Fruit fly (Drosophila melanogaster) whole organism, embryonic: Measurements from ENCODE around the gene CG5762.

Source experiments
- Atf-2 ChIP-seq: fragments of 200-800 bp; sonication (Bioruptor generic); optimal IDR thresholded peaks from 2 replicates; lab custom pipeline; 2016; ENCODE audit warnings: missing biosample characterization, missing genetic modification characterization
- CG10543 ChIP-seq: fragments of 200-800 bp; sonication (Bioruptor generic); optimal IDR thresholded peaks from 3 replicates; lab custom pipeline; 2017; ENCODE audit warnings: missing biosample characterization, mild to moderate bottlenecking, missing genetic modification characterization, moderate library complexity
- CG11247 ChIP-seq: fragments of 200-800 bp; sonication (Bioruptor generic); IDR thresholded peaks from 2 replicates; pipeline ENCODE4 v1.3.6; 2022; ENCODE audit warnings: missing biosample characterization, missing genetic modification characterization
- CG11560 ChIP-seq: fragments of 200-800 bp; sonication (Bioruptor generic); IDR thresholded peaks from 3 replicates; pipeline ENCODE4 v1.3.6; 2022; ENCODE audit warnings: missing biosample characterization, missing genetic modification characterization
- CG12299 ChIP-seq: fragments of 200-800 bp; sonication (Bioruptor generic); optimal IDR thresholded peaks from 2 replicates; lab custom pipeline; 2018; ENCODE audit warnings: missing biosample characterization, mild to moderate bottlenecking, missing genetic modification characterization
- CG12391 ChIP-seq: fragments of 200-800 bp; sonication (Bioruptor generic); optimal IDR thresholded peaks from 3 replicates; lab custom pipeline; 2018; ENCODE audit warnings: missing biosample characterization, mild to moderate bottlenecking, missing genetic modification characterization, moderate library complexity
- CG12769 ChIP-seq: fragments of 200-800 bp; sonication (Bioruptor generic); optimal IDR thresholded peaks from 2 replicates; lab custom pipeline; 2019; ENCODE audit warnings: missing biosample characterization, mild to moderate bottlenecking, missing genetic modification characterization, moderate library complexity
- CG15073 ChIP-seq: fragments of 200-800 bp; sonication (Bioruptor generic); optimal IDR thresholded peaks from 2 replicates; lab custom pipeline; 2016; ENCODE audit warnings: missing biosample characterization, missing genetic modification characterization
- CG15696 ChIP-seq: fragments of 200-800 bp; sonication (Bioruptor generic); optimal IDR thresholded peaks from 2 replicates; lab custom pipeline; 2019; ENCODE audit warnings: missing biosample characterization, mild to moderate bottlenecking, missing genetic modification characterization, moderate library complexity
- CG17568 ChIP-seq: fragments of 200-800 bp; sonication (Bioruptor generic); optimal IDR thresholded peaks from 2 replicates; lab custom pipeline; 2018; ENCODE audit warnings: missing biosample characterization, mild to moderate bottlenecking, missing genetic modification characterization, moderate library complexity
- CG18011 ChIP-seq: fragments of 200-800 bp; sonication (Bioruptor generic); optimal IDR thresholded peaks from 2 replicates; lab custom pipeline; 2017; ENCODE audit warnings: missing biosample characterization, missing genetic modification characterization, mild to moderate bottlenecking, moderate library complexity, missing genotype
- CG18476 ChIP-seq: fragments of 200-800 bp; sonication (Bioruptor generic); optimal IDR thresholded peaks from 2 replicates; lab custom pipeline; 2016; ENCODE audit warnings: missing biosample characterization, mild to moderate bottlenecking, missing genetic modification characterization
- CG7271 ChIP-seq: fragments of 200-800 bp; sonication (Bioruptor generic); optimal IDR thresholded peaks from 2 replicates; lab custom pipeline; 2018; ENCODE audit warnings: missing biosample characterization, mild to moderate bottlenecking, missing genetic modification characterization, moderate library complexity
- CG9797 ChIP-seq: fragments of 200-800 bp; sonication (Bioruptor generic); optimal IDR thresholded peaks from 3 replicates; lab custom pipeline; 2018; ENCODE audit warnings: missing biosample characterization, mild to moderate bottlenecking, missing genetic modification characterization
- CoRest ChIP-seq: fragments of 200-800 bp; sonication (Bioruptor generic); optimal IDR thresholded peaks from 3 replicates; lab custom pipeline; 2018; ENCODE audit warnings: missing biosample characterization, mild to moderate bottlenecking, missing genetic modification characterization, moderate library complexity
- D19B ChIP-seq: fragments of 200-800 bp; sonication (Bioruptor generic); optimal IDR thresholded peaks from 2 replicates; lab custom pipeline; 2017; ENCODE audit warnings: missing biosample characterization, mild to moderate bottlenecking, missing genetic modification characterization
- Dbx ChIP-seq: fragments of 200-800 bp; sonication (Bioruptor generic); IDR thresholded peaks from 3 replicates; pipeline ENCODE4 v1.3.6; 2022; ENCODE audit warnings: missing biosample characterization, missing genetic modification characterization
- E2f2 ChIP-seq: fragments of 200-800 bp; sonication (Bioruptor generic); IDR thresholded peaks from 2 replicates; pipeline ENCODE4 v1.3.6; 2022; ENCODE audit warnings: missing biosample characterization, missing genetic modification characterization
- Ets65A ChIP-seq: fragments of 200-800 bp; sonication (Bioruptor generic); peaks from one replicate; lab custom pipeline; 2016; ENCODE audit warnings: missing biosample characterization, missing genetic modification characterization
- HLH4C ChIP-seq: fragments of 200-800 bp; sonication (Bioruptor generic); IDR thresholded peaks from 3 replicates; pipeline ENCODE4 v1.3.6; 2022; ENCODE audit warnings: missing biosample characterization, missing genetic modification characterization; ENCODE audit not compliant: partially characterized antibody
- HLH54F ChIP-seq: fragments of 200-800 bp; sonication (Bioruptor generic); optimal IDR thresholded peaks from 3 replicates; lab custom pipeline; 2016; ENCODE audit warnings: missing biosample characterization, missing genetic modification characterization
- HmgZ ChIP-seq: fragments of 200-800 bp; sonication (Bioruptor generic); optimal IDR thresholded peaks from 2 replicates; lab custom pipeline; 2018; ENCODE audit warnings: missing biosample characterization, mild to moderate bottlenecking, missing genetic modification characterization
- Hmx ChIP-seq: fragments of 200-800 bp; sonication (Bioruptor generic); optimal IDR thresholded peaks from 2 replicates; lab custom pipeline; 2016; ENCODE audit warnings: missing biosample characterization, missing genetic modification characterization
- MBD-R2 ChIP-seq: fragments of 200-800 bp; sonication (Bioruptor generic); IDR thresholded peaks from 2 replicates; pipeline ENCODE4 v1.3.6; 2022; ENCODE audit warnings: missing biosample characterization, missing genetic modification characterization
- MTF-1 ChIP-seq: fragments of 200-800 bp; sonication (Bioruptor generic); optimal IDR thresholded peaks from 2 replicates; lab custom pipeline; 2018; ENCODE audit warnings: missing biosample characterization, mild to moderate bottlenecking, missing genetic modification characterization, borderline replicate concordance
- Mes4 ChIP-seq: fragments of 200-800 bp; sonication (Bioruptor generic); optimal IDR thresholded peaks from 2 replicates; lab custom pipeline; 2016; ENCODE audit warnings: missing biosample characterization, missing genetic modification characterization
- Myb ChIP-seq: fragments of 200-800 bp; sonication (Bioruptor generic); optimal IDR thresholded peaks from 2 replicates; lab custom pipeline; 2016; ENCODE audit warnings: missing biosample characterization, missing genetic modification characterization
- Nf-YC ChIP-seq: fragments of 200-800 bp; optimal IDR thresholded peaks from 3 replicates; lab custom pipeline; 2019; ENCODE audit warnings: missing biosample characterization, mild to moderate bottlenecking, missing genetic modification characterization, moderate library complexity
- Scr ChIP-seq: fragments of 200-800 bp; sonication (Bioruptor generic); IDR thresholded peaks from 2 replicates; pipeline ENCODE4 v1.3.6; 2022; ENCODE audit warnings: missing biosample characterization, missing genetic modification characterization; ENCODE audit not compliant: partially characterized antibody
- Sox102F ChIP-seq: fragments of 200-800 bp; sonication (Bioruptor generic); optimal IDR thresholded peaks from 2 replicates; lab custom pipeline; 2018; ENCODE audit warnings: missing biosample characterization, mild to moderate bottlenecking, missing genetic modification characterization, moderate library complexity
- Xrp1 ChIP-seq: fragments of 200-800 bp; sonication (Bioruptor generic); IDR thresholded peaks from 2 replicates; pipeline ENCODE4 v1.3.6; 2022; ENCODE audit warnings: missing biosample characterization, missing genetic modification characterization
- ash1 ChIP-seq: fragments of 200-800 bp; sonication (Bioruptor generic); optimal IDR thresholded peaks from 2 replicates; lab custom pipeline; 2018; ENCODE audit warnings: missing biosample characterization, mild to moderate bottlenecking, missing genetic modification characterization
- az2 ChIP-seq: fragments of 200-800 bp; sonication (Bioruptor generic); optimal IDR thresholded peaks from 3 replicates; lab custom pipeline; 2016; ENCODE audit warnings: missing biosample characterization, missing genetic modification characterization
- corto ChIP-seq: fragments of 200-800 bp; sonication (Bioruptor generic); optimal IDR thresholded peaks from 2 replicates; lab custom pipeline; 2016; ENCODE audit warnings: missing biosample characterization, mild to moderate bottlenecking, missing genetic modification characterization, moderate library complexity
- fd3F ChIP-seq: fragments of 200-800 bp; sonication (Bioruptor generic); optimal IDR thresholded peaks from 2 replicates; lab custom pipeline; 2018; ENCODE audit warnings: missing biosample characterization, mild to moderate bottlenecking, missing genetic modification characterization, moderate library complexity
- fd64A ChIP-seq: fragments of 200-800 bp; sonication (Bioruptor generic); optimal IDR thresholded peaks from 3 replicates; lab custom pipeline; 2018; ENCODE audit warnings: missing biosample characterization, mild to moderate bottlenecking, missing genetic modification characterization
- fu2 ChIP-seq: fragments of 200-800 bp; sonication (Bioruptor generic); optimal IDR thresholded peaks from 2 replicates; lab custom pipeline; 2016; ENCODE audit warnings: missing biosample characterization, missing genetic modification characterization
- gcm ChIP-seq: fragments of 200-800 bp; sonication (Bioruptor generic); optimal IDR thresholded peaks from 2 replicates; lab custom pipeline; 2019; ENCODE audit warnings: missing biosample characterization, mild to moderate bottlenecking, missing genetic modification characterization, moderate library complexity
- gfzf ChIP-seq: fragments of 200-800 bp; sonication (Bioruptor generic); optimal IDR thresholded peaks from 2 replicates; lab custom pipeline; 2016; ENCODE audit warnings: missing biosample characterization, mild to moderate bottlenecking, missing genetic modification characterization, moderate library complexity
- ham ChIP-seq: fragments of 200-800 bp; sonication (Bioruptor generic); IDR thresholded peaks from 2 replicates; pipeline ENCODE4 v1.3.6; 2022; ENCODE audit warnings: missing biosample characterization, missing genetic modification characterization
- pnt ChIP-seq: fragments of 200-800 bp; sonication (Bioruptor generic); optimal IDR thresholded peaks from 3 replicates; lab custom pipeline; 2016; ENCODE audit warnings: missing biosample characterization, missing genetic modification characterization
- pros ChIP-seq: fragments of 200-800 bp; sonication (Bioruptor generic); optimal IDR thresholded peaks from 3 replicates; lab custom pipeline; 2019; ENCODE audit warnings: missing biosample characterization, mild to moderate bottlenecking, missing genetic modification characterization, moderate library complexity
- pzg ChIP-seq: fragments of 200-800 bp; sonication (Bioruptor generic); optimal IDR thresholded peaks from 3 replicates; lab custom pipeline; 2018; ENCODE audit warnings: missing biosample characterization, mild to moderate bottlenecking, missing genetic modification characterization, moderate library complexity
- sd ChIP-seq: fragments of 200-800 bp; sonication (Bioruptor generic); optimal IDR thresholded peaks from 3 replicates; lab custom pipeline; 2018; ENCODE audit warnings: missing biosample characterization, mild to moderate bottlenecking, missing genetic modification characterization, moderate library complexity
- sima ChIP-seq: fragments of 200-800 bp; sonication (Bioruptor generic); optimal IDR thresholded peaks from 2 replicates; lab custom pipeline; 2016; ENCODE audit warnings: missing biosample characterization, missing genetic modification characterization
- tap ChIP-seq: fragments of 200-800 bp; optimal IDR thresholded peaks from 3 replicates; lab custom pipeline; 2019; ENCODE audit warnings: missing biosample characterization, mild to moderate bottlenecking, missing genetic modification characterization, moderate library complexity
- vnd ChIP-seq: fragments of 200-800 bp; sonication (Bioruptor generic); IDR thresholded peaks from 3 replicates; pipeline ENCODE4 v1.3.6; 2022; ENCODE audit warnings: missing biosample characterization, missing genetic modification characterization; ENCODE audit not compliant: partially characterized antibody
- wdn ChIP-seq: fragments of 200-800 bp; sonication (Bioruptor generic); IDR thresholded peaks from 2 replicates; pipeline ENCODE4 v1.3.6; 2022; ENCODE audit warnings: missing biosample characterization, missing genetic modification characterization
- wek ChIP-seq: fragments of 200-800 bp; sonication (Bioruptor generic); optimal IDR thresholded peaks from 3 replicates; lab custom pipeline; 2018; ENCODE audit warnings: missing biosample characterization, mild to moderate bottlenecking, missing genetic modification characterization, moderate library complexity

The CG5762 gene

dm6 chr3R:24333182-24333808, 28.2 kb downstream of the CG5762 start, which contains the start of the genes Rrp5 and Dis3 (continued):
- TF ChIP-seq pros (GFP tag; lab: Kevin White, UChicago) (no peak), CG12299 (tag; lab: Kevin White, UChicago) (no peak), fd3F (GFP tag; lab: Kevin White, UChicago) (no peak), CG9797 (GFP tag; lab: Kevin White, UChicago) (peak; percentile 83), CG15696 (tag; lab: Kevin White, UChicago) (peak; percentile 29), corto (GFP tag; lab: Kevin White, UChicago) (no peak), Xrp1 (GFP tag; lab: Robert Waterston, UW) (peak; percentile 28; the same call in 1 of the 2 replicates), wek (no peak), sima (GFP tag; lab: Kevin White, UChicago) (no peak), vnd (0 out of 3 replicates have a peak, but pooled peaks have one; percentile 26), pnt (GFP tag; lab: Kevin White, UChicago) (no peak), Sox102F (GFP tag; lab: Kevin White, UChicago) (no peak), Mes4 (GFP tag; lab: Kevin White, UChicago) (no peak), Scr (peak; percentile 8; the same call in 1 of the 2 replicates), D19B (GFP tag; lab: Kevin White, UChicago) (no peak), fu2 (GFP tag; lab: Kevin White, UChicago) (peak; percentile 38), az2 (GFP tag; lab: Kevin White, UChicago) (no peak), Myb (GFP tag; lab: Kevin White, UChicago) (peak; percentile 73), pzg (peak; percentile 97), CoRest (tag; lab: Kevin White, UChicago) (no peak), Hmx (GFP tag; lab: Kevin White, UChicago) (no peak), CG17568 (GFP tag; lab: Kevin White, UChicago) (no peak), ash1 (no peak), MBD-R2 (GFP tag; lab: Robert Waterston, UW) (peak; percentile 99), CG10543 (GFP tag; lab: Kevin White, UChicago) (no peak), Atf-2 (GFP tag; lab: Kevin White, UChicago) (no peak), MTF-1 (GFP tag; lab: Kevin White, UChicago) (no peak), wdn (GFP tag; lab: Robert Waterston, UW) (0 out of 2 replicates have a peak, but pooled peaks have one; percentile 38), HLH54F (peak; percentile 50), ham (GFP tag; lab: Robert Waterston, UW) (no peak), Ets65A (GFP tag; lab: Kevin White, UChicago) (peak; percentile 66), CG12769 (tag; lab: Kevin White, UChicago) (no peak), CG18011 (GFP tag; lab: Kevin White, UChicago) (no peak), tap (tag; lab: Kevin White, UChicago) (no peak), Nf-YC (no peak), E2f2 (GFP tag; lab: Robert Waterston, UW) (peak; percentile 67), HLH4C (GFP tag; lab: Robert Waterston, UW) (peak; percentile 58; the same call in 2 of the 3 replicates), fd64A (GFP tag; lab: Kevin White, UChicago) (no peak), gcm (GFP tag; lab: Kevin White, UChicago) (no peak), CG7271 (tag; lab: Kevin White, UChicago) (no peak), CG11560 (tag; lab: Robert Waterston, UW) (peak; percentile 13; the same call in 1 of the 3 replicates), CG15073 (GFP tag; lab: Kevin White, UChicago) (no peak), Dbx (GFP tag; lab: Robert Waterston, UW) (peak; percentile 59; the same call in 1 of the 3 replicates), sd (tag; lab: Kevin White, UChicago) (no peak), CG11247 (peak; percentile 51), gfzf (GFP tag; lab: Kevin White, UChicago) (peak; percentile 97), CG18476 (GFP tag; lab: Kevin White, UChicago) (no peak), HmgZ (peak; percentile 84), CG12391 (tag; lab: Kevin White, UChicago) (no peak)
